Worm (Caenorhabditis elegans) whole organism, midembryonic: Measurements from ENCODE around the gene C18D11.6.

Experiments
- T22C8.4 ChIP-seq: fragments of 200-800 bp; sonication (Bioruptor generic); IDR thresholded peaks from 2 replicates; pipeline ENCODE4 v1.3.6; 2022; ENCODE audit warnings: missing genetic modification characterization, missing compliant biosample characterization
- cog-1 ChIP-seq: sonication (generic microtip); optimal IDR thresholded peaks from 2 replicates; lab custom pipeline; 2016; ENCODE audit warnings: missing genetic modification characterization, missing compliant biosample characterization
- flt-1 ChIP-seq: fragments of 200-800 bp; sonication (Bioruptor generic); IDR thresholded peaks from 2 replicates; pipeline ENCODE4 v1.3.6; 2022; ENCODE audit warnings: missing genetic modification characterization, missing compliant biosample characterization
- klf-2 ChIP-seq: fragments of 200-800 bp; sonication (Bioruptor generic); conservative IDR thresholded peaks from 2 replicates; pipeline ENCODE4 v1.3.6; 2022; ENCODE audit warnings: missing genetic modification reagents, missing genetic modification characterization, missing compliant biosample characterization
- med-1 ChIP-seq: sonication (generic microtip); optimal IDR thresholded peaks from 2 replicates; lab custom pipeline; 2017; ENCODE audit warnings: missing genetic modification characterization, mild to moderate bottlenecking, missing compliant biosample characterization, antibody characterized with exemption, missing genetic modification reagents; ENCODE audit not compliant: insufficient read depth
- ref-1 ChIP-seq: fragments of 200-800 bp; sonication (Bioruptor generic); conservative IDR thresholded peaks from 2 replicates; pipeline ENCODE4 v1.3.6; 2022; ENCODE audit warnings: missing genetic modification reagents, missing genetic modification characterization, missing compliant biosample characterization
- tab-1 ChIP-seq: fragments of 200-800 bp; sonication (Bioruptor generic); IDR thresholded peaks from 2 replicates; pipeline ENCODE4 v1.3.6; 2022; ENCODE audit warnings: missing genetic modification characterization, missing compliant biosample characterization
- ztf-23 ChIP-seq: fragments of 200-800 bp; sonication (Bioruptor generic); IDR thresholded peaks from 2 replicates; pipeline ENCODE4 v1.3.6; 2022; ENCODE audit warnings: missing genetic modification reagents, missing genetic modification characterization, missing compliant biosample characterization
- ztf-29 ChIP-seq: fragments of 200-800 bp; sonication (Bioruptor generic); IDR thresholded peaks from 2 replicates; pipeline ENCODE4 v1.3.6; 2022; ENCODE audit warnings: missing genetic modification reagents, missing genetic modification characterization, missing compliant biosample characterization

- no peak for TF ChIP-seq flt-1 (GFP tag; lab: Robert Waterston, UW)
- TF ChIP-seq cog-1 (tag; lab: Kevin White, UChicago): no peak
- TF ChIP-seq klf-2: no peak
- no peak for TF ChIP-seq ztf-23 (GFP tag; lab: Robert Waterston, UW)
- no peak for TF ChIP-seq tab-1 (GFP tag; lab: Robert Waterston, UW)
- TF ChIP-seq ztf-29 (GFP tag; lab: Robert Waterston, UW): no peak
- no peak for TF ChIP-seq ref-1 (GFP tag; lab: Robert Waterston, UW)
- no peak for TF ChIP-seq T22C8.4 (GFP tag; lab: Robert Waterston, UW)
- no peak for TF ChIP-seq med-1 (GFP tag; lab: Kevin White, UChicago)
Observed at ce11 chrIII:11810447-11810846, at the start of gene C18D11.6.
